Worm (Caenorhabditis elegans): ENCODE data around the gene F49C12.1.

Gene F49C12.1

DNA sequence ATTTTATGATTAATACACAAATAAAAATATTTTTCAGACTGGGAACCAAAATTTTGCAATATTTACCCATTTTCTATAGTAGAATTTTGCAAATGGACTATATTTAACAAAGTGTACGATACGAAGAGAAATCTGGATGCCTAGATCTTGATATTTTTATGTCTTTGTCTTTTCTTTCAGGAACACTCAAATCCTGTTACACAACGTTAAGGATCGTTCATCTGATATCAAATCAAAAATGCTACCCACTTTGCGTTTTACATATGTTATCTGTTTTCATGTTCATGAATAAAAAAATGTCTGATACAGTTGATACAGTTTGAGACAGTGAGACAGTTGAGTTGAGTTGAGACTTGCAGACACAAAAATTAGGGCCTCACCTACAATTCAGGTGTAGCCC is at the start of gene F49C12.1:
TSS of gene F49C12.1 (minus strand) at position 70 of the 400 bp plus-strand sequence.
- TF ChIP-seq B0310.2 (tag; optimal IDR thresholded peaks at IDR 0.05): no peak
- no peak for TF ChIP-seq pes-1 (GFP tag; IDR thresholded peaks at IDR 0.05)

DNA sequence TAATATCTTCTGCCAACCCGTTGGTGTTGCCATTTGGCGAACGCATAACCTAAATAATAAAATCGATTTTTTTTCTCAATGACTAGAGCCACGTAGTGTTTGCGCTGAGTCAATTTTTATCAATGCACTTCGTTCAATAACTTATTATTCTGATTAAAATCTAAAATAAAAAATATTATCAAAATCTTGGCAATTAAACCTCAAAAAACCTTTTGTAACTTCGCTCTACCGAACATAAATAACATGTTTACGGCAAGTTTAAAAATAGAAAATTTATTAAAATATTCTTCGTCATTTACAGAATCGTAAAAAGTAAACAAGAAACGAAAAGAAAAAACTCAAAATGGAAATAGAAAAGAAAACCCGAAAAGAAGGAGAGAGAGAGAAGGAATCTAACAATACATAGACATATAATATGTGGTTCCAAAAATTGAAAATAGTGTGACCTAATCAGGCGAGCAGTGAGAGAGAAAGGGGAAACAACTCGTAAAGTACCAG is 47.0 kb upstream of the F49C12.1 start, which contains the start of gene pigc-1:
TSS of gene pigc-1 (minus strand) at position 51 of the 498 bp plus-strand sequence.
- TF ChIP-seq ceh-13 (GFP tag; optimal IDR thresholded peaks at IDR 0.05): no peak

DNA sequence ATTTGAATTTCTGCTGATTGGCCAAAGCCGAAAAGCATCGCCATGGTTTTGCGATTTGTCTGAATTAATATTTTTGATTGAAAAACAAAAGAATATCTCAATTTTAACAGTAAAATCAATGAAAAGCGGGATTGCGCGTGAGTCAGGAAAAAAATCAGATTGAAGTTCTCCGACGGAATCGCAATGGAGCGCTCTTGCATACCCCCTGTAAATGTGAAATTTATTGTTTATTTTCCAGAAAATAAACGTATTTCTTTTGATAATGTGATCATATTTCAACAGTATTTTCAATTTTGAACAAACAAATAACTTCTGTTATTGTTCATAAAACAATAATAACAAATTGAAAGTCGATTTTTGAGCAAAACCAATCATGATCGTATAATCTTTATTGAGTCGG is 45.4 kb upstream of the F49C12.1 start, which contains the start of gene vps-26:
TSS of gene vps-26 (minus strand) at position 200 of the 400 bp plus-strand sequence.
- TF ChIP-seq hmbx-1 (tag; optimal IDR thresholded peaks at IDR 0.05) (no peak), ceh-13 (GFP tag; optimal IDR thresholded peaks at IDR 0.05) (no peak), scrt-1 (GFP tag; IDR thresholded peaks at IDR 0.05) (no peak), ceh-36 (tag; optimal IDR thresholded peaks at IDR 0.05) (no peak), aly-1 (tag; optimal IDR thresholded peaks at IDR 0.05) (no peak), tra-4 (tag; optimal IDR thresholded peaks at IDR 0.05) (no peak), tbx-37 (GFP tag; conservative IDR thresholded peaks at IDR 0.05) (no peak), pes-1 (GFP tag; IDR thresholded peaks at IDR 0.05) (no peak), F13C5.2 (tag; optimal IDR thresholded peaks at IDR 0.05) (no peak), hmg-4 (GFP tag; optimal IDR thresholded peaks at IDR 0.05) (no peak), B0310.2 (tag; optimal IDR thresholded peaks at IDR 0.05) (no peak), sea-1 (GFP tag; conservative IDR thresholded peaks at IDR 0.05) (no peak)

DNA sequence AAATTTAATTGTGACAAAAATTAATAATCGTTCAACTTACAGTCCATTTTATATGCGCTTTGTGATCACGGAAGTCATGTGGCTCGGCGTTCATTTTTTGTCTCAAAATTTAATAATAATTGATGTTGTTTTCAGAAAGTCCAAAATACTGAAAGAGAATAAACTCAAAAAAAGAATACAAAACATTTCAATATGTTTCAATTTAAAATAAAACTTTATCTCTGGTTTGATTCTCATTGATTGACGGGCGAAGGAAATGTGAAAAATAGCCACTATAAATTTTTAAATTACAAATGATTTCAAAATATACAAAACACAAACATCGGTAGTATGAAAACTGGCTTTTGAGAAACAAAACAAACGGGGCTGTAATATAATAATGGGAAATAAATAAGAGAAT is 43.1 kb upstream of the F49C12.1 start, which contains the start of gene T20D3.6:
TSS of gene T20D3.6 (minus strand) at position 101 of the 400 bp plus-strand sequence.
- TF ChIP-seq tbx-11 (GFP tag; IDR thresholded peaks at IDR 0.05): no peak
- no peak for TF ChIP-seq tra-4 (tag; optimal IDR thresholded peaks at IDR 0.05)
- TF ChIP-seq aly-1 (tag; optimal IDR thresholded peaks at IDR 0.05): no peak
- no peak for TF ChIP-seq flt-1 (GFP tag; IDR thresholded peaks at IDR 0.05)
- TF ChIP-seq ama-1 (optimal IDR thresholded peaks at IDR 0.05): no peak
- no peak for TF ChIP-seq ceh-36 (tag; optimal IDR thresholded peaks at IDR 0.05)
- TF ChIP-seq B0310.2 (tag; optimal IDR thresholded peaks at IDR 0.05): no peak
- no peak for TF ChIP-seq ceh-13 (GFP tag; optimal IDR thresholded peaks at IDR 0.05)
- no peak for TF ChIP-seq tbx-37 (GFP tag; conservative IDR thresholded peaks at IDR 0.05)
- no peak for TF ChIP-seq hnd-1 (tag; optimal IDR thresholded peaks at IDR 0.05)

DNA sequence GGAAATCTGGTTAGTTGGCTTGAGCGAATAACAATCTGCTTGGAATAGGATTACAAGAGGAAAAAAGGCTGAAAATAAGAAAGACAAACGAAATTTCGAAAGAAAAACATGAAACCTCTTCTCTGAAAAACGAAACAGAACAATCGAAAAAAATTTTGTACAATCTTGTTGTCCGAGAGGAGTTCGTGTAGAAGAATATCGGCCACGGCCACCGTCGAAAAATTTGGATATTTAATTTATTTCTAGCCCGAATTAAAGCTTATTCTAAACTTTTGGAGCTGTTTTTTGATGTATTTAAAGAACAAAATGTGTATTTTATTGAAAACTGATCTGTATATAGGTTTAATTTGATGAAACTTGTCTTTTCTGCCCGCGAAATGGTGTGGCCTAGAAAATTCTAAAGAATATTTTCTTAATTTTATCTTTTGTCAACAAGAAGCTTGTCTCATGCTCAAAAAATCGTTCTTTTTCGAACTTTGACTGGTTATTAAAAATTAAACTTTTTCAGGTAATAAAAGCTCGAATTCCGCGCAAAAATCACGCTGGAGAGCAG is 40.5 kb upstream of the F49C12.1 start, which contains the start of gene T20D3.5:
TSS of gene T20D3.5 (plus strand) at position 503 of the 553 bp plus-strand sequence.
- no peak for TF ChIP-seq hmg-4 (GFP tag; optimal IDR thresholded peaks at IDR 0.05)
- no peak for TF ChIP-seq ets-7 (tag; optimal IDR thresholded peaks at IDR 0.05)
- TF ChIP-seq aly-1 (tag; optimal IDR thresholded peaks at IDR 0.05): no peak
- no peak for TF ChIP-seq ama-1 (optimal IDR thresholded peaks at IDR 0.05)
- TF ChIP-seq tbx-11 (GFP tag; IDR thresholded peaks at IDR 0.05): no peak
- no peak for TF ChIP-seq hnd-1 (tag; optimal IDR thresholded peaks at IDR 0.05)
- TF ChIP-seq sea-1 (GFP tag; conservative IDR thresholded peaks at IDR 0.05): no peak
- TF ChIP-seq F13C5.2 (tag; optimal IDR thresholded peaks at IDR 0.05): no peak
- TF ChIP-seq pes-1 (GFP tag; IDR thresholded peaks at IDR 0.05): no peak
- TF ChIP-seq tra-4 (tag; optimal IDR thresholded peaks at IDR 0.05): no peak
- no peak for TF ChIP-seq hmbx-1 (tag; optimal IDR thresholded peaks at IDR 0.05)
- TF ChIP-seq ceh-36 (tag; optimal IDR thresholded peaks at IDR 0.05): no peak
- no peak for TF ChIP-seq tbx-37 (GFP tag; conservative IDR thresholded peaks at IDR 0.05)
- no peak for TF ChIP-seq B0310.2 (tag; optimal IDR thresholded peaks at IDR 0.05)
- no peak for TF ChIP-seq flt-1 (GFP tag; IDR thresholded peaks at IDR 0.05)
- TF ChIP-seq scrt-1 (GFP tag; IDR thresholded peaks at IDR 0.05): no peak
- TF ChIP-seq ceh-13 (GFP tag; optimal IDR thresholded peaks at IDR 0.05): no peak

DNA sequence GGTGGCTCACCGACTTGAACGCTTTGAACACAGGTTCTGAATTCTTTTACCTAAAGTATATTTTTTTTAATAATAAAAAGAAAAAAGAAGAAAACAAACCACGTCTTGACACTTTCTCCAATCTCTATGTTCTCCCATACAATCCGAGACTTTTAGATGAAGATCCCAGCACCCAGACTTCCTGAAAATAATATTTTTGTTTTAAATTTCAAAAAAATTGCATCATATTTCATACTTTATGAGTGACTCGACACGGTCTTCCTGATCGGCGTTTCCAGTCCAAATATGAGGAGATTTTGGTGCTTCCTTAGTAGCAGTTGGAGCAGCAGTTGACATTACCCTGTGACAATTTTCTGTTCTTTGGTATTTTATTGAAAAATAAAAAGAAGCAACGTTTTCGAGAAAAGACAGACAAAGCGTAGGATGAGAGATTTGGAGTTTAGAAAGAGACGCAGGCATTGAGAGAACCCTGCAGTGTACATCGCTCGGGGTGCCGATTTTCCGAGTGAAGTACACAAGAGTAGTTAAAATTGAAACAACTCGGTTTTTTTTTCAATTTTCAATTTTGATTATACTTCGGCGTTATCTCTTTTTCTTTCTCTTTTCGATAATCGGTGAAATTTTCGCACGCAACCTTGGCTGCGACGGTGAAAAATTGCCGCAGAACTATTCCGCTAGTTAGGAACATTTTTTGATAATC is 39.5 kb upstream of the F49C12.1 start, which contains the start of the genes coa-4 and T20D3.14:
TSS of gene coa-4 (minus strand) at position 51 of the 700 bp plus-strand sequence.
TSS of gene T20D3.14 (minus strand) at position 358 of the 700 bp plus-strand sequence.
- TF ChIP-seq aly-1 (tag; optimal IDR thresholded peaks at IDR 0.05) (no peak), B0310.2 (tag; optimal IDR thresholded peaks at IDR 0.05) (no peak), tbx-11 (GFP tag; IDR thresholded peaks at IDR 0.05) (no peak), scrt-1 (GFP tag; IDR thresholded peaks at IDR 0.05) (no peak), tra-4 (tag; optimal IDR thresholded peaks at IDR 0.05) (no peak), ama-1 (optimal IDR thresholded peaks at IDR 0.05) (no peak), hmg-4 (GFP tag; optimal IDR thresholded peaks at IDR 0.05) (no peak), sea-1 (GFP tag; conservative IDR thresholded peaks at IDR 0.05) (no peak), pes-1 (GFP tag; IDR thresholded peaks at IDR 0.05) (no peak)

DNA sequence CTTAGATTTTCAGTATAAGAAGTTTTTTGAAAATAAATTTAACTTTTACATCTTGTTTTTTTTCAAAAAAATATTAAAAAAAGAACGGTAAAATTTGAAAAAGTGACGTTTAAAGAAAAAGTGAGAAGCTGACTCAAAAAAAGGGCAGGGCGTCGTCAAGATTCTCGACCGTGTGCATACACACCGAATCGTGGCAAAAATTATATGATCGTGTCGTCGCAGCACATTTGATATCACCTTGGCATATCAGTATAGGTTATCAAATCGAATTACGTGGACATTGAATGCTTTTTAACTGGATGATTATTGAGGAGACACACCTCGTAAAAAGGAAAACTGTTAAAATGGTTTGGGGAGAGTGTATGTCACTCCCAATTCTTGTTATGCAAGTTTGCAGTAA is 36.9 kb upstream of the F49C12.1 start:
- no peak for TF ChIP-seq tbx-11 (GFP tag; IDR thresholded peaks at IDR 0.05)
- TF ChIP-seq hnd-1 (tag; optimal IDR thresholded peaks at IDR 0.05): no peak
- no peak for TF ChIP-seq tbx-37 (GFP tag; conservative IDR thresholded peaks at IDR 0.05)
- no peak for TF ChIP-seq tra-4 (tag; optimal IDR thresholded peaks at IDR 0.05)
- no peak for TF ChIP-seq ceh-36 (tag; optimal IDR thresholded peaks at IDR 0.05)
- no peak for TF ChIP-seq hmg-4 (GFP tag; optimal IDR thresholded peaks at IDR 0.05)
- no peak for TF ChIP-seq pes-1 (GFP tag; IDR thresholded peaks at IDR 0.05)
- TF ChIP-seq B0310.2 (tag; optimal IDR thresholded peaks at IDR 0.05): no peak
- TF ChIP-seq ceh-13 (GFP tag; optimal IDR thresholded peaks at IDR 0.05): no peak
- TF ChIP-seq hmbx-1 (tag; optimal IDR thresholded peaks at IDR 0.05): no peak
- no peak for TF ChIP-seq ets-7 (tag; optimal IDR thresholded peaks at IDR 0.05)
- no peak for TF ChIP-seq flt-1 (GFP tag; IDR thresholded peaks at IDR 0.05)
